Fruit fly (Drosophila melanogaster): ENCODE data around the gene CAH8.

The CAH8 gene

DNA sequence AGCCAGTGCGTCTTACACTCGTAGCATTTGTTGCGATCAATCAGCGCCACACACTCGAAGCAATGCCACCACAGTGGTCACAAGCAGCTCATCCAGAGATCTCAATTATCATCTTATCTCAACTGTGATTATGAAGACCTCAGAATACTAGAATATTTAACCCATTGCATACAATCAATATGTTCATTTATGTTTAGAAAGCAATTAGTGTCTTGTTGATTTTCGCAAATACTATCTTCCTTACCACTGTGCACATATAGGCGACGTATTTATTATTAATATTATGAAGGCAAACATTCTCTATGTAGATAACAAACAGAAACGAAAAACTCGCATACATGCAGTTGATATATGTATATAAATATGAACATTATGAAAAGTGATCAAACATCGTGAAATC, 30.7 kb downstream of the CAH8 start (continued):
- TF ChIP-seq salr (GFP tag; optimal IDR thresholded peaks at IDR 0.05) (peak; percentile 69 to 74), CG6163 (GFP tag; IDR thresholded peaks at IDR 0.05) (peak; percentile 87), CG6276 (GFP tag; optimal IDR thresholded peaks at IDR 0.05) (peak; percentile 82), Ets21C (GFP tag; optimal IDR thresholded peaks at IDR 0.05) (peak; percentile 53), Blimp-1 (GFP tag; optimal IDR thresholded peaks at IDR 0.05) (no peak), pdm3 (GFP tag; optimal IDR thresholded peaks at IDR 0.05) (peak; percentile 90), spab (GFP tag; optimal IDR thresholded peaks at IDR 0.05) (peak; percentile 78), Smox (GFP tag; optimal IDR thresholded peaks at IDR 0.05) (peak; percentile 81), lz (GFP tag; optimal IDR thresholded peaks at IDR 0.05) (peak; percentile 62), Met (GFP tag; optimal IDR thresholded peaks at IDR 0.05) (peak; percentile 77), Hr38 (GFP tag; optimal IDR thresholded peaks at IDR 0.05) (no peak), Hr4 (GFP tag; optimal IDR thresholded peaks at IDR 0.05) (peak; percentile 89), Ets96B (tag; optimal IDR thresholded peaks at IDR 0.05) (peak; percentile 84), CG6854 (GFP tag; optimal IDR thresholded peaks at IDR 0.05) (no peak), CG32006 (GFP tag; optimal IDR thresholded peaks at IDR 0.05) (peak; percentile 84), Hr39 (GFP tag; optimal IDR thresholded peaks at IDR 0.05) (peak; percentile 80), CG3032 (tag; optimal IDR thresholded peaks at IDR 0.05) (peak; percentile 71), cyc (GFP tag; optimal IDR thresholded peaks at IDR 0.05) (peak; percentile 64), OdsH (GFP tag; optimal IDR thresholded peaks at IDR 0.05) (peak; percentile 88), acj6 (GFP tag; optimal IDR thresholded peaks at IDR 0.05) (peak; percentile 86), dsx (GFP tag; optimal IDR thresholded peaks at IDR 0.05; ENCODE audit: poor library complexity, severe bottlenecking) (peak; percentile 76), CG6792 (GFP tag; optimal IDR thresholded peaks at IDR 0.05) (peak; percentile 79), CG15336 (GFP tag; IDR thresholded peaks at IDR 0.05) (peak; percentile 88)

DNA sequence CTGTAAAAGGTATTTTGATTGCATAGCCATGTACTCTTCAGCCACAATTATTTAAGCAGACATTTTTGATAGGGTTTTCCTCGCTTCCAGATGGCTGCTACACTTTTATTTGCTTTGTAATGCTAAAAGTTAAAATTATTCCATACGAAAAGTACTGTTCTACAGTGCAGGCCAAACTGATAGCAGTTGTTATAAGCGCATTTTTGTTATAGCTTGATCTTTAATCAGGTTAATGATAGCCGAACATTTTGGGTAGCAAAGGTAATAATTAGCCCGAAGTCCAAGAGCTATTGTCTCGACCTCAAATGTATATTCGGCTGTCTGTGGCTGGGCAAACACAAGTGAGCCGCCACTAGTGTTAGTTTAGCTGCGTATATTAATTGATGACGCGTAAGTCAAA, 31.6 kb downstream of the CAH8 start:
- TF ChIP-seq CG10669 (GFP tag; optimal IDR thresholded peaks at IDR 0.05): no peak
- TF ChIP-seq fkh (GFP tag; optimal IDR thresholded peaks at IDR 0.05): peak; percentile 43

- TF ChIP-seq CG6854 (GFP tag; optimal IDR thresholded peaks at IDR 0.05) (peak; percentile 68), CG3919 (GFP tag; optimal IDR thresholded peaks at IDR 0.05) (peak; percentile 1), Ets21C (GFP tag; optimal IDR thresholded peaks at IDR 0.05) (no peak), CG15336 (GFP tag; IDR thresholded peaks at IDR 0.05) (no peak), CG9139 (GFP tag; optimal IDR thresholded peaks at IDR 0.05) (no peak), eg (GFP tag; IDR thresholded peaks at IDR 0.05) (no peak), Eip78C (GFP tag) (peak; percentile 57), Met (GFP tag; optimal IDR thresholded peaks at IDR 0.05) (peak; percentile 51), CG8632 (GFP tag; optimal IDR thresholded peaks at IDR 0.05) (no peak), svp (GFP tag) (peak; percentile 44), dac (GFP tag; optimal IDR thresholded peaks at IDR 0.05) (no peak), CG1621 (tag; optimal IDR thresholded peaks at IDR 0.05) (peak; percentile 62), Eip75B (GFP tag; optimal IDR thresholded peaks at IDR 0.05) (peak; percentile 73), Hr39 (GFP tag; optimal IDR thresholded peaks at IDR 0.05) (peak; percentile 17), spab (GFP tag; optimal IDR thresholded peaks at IDR 0.05) (no peak), Hr38 (GFP tag; optimal IDR thresholded peaks at IDR 0.05) (no peak), esn (GFP tag; optimal IDR thresholded peaks at IDR 0.05) (no peak), fd59A (GFP tag; optimal IDR thresholded peaks at IDR 0.05) (no peak), Smox (GFP tag; optimal IDR thresholded peaks at IDR 0.05) (no peak), cyc (GFP tag; optimal IDR thresholded peaks at IDR 0.05) (peak; percentile 1), ss (GFP tag; optimal IDR thresholded peaks at IDR 0.05) (peak; percentile 44 to 60), CG6808 (GFP tag; optimal IDR thresholded peaks at IDR 0.05) (peak; percentile 58), CG31627 (GFP tag; optimal IDR thresholded peaks at IDR 0.05) (peak; percentile 2), vri (GFP tag; optimal IDR thresholded peaks at IDR 0.05) (peak; percentile 75), Sox15 (GFP tag; optimal IDR thresholded peaks at IDR 0.05) (no peak), CG32006 (GFP tag; optimal IDR thresholded peaks at IDR 0.05) (no peak), Sox14 (GFP tag; optimal IDR thresholded peaks at IDR 0.05) (peak; percentile 71), pdm3 (GFP tag; optimal IDR thresholded peaks at IDR 0.05) (no peak), CG4318 (GFP tag; optimal IDR thresholded peaks at IDR 0.05) (no peak), CG6276 (GFP tag; optimal IDR thresholded peaks at IDR 0.05) (peak; percentile 41), Blimp-1 (GFP tag; optimal IDR thresholded peaks at IDR 0.05) (peak; percentile 96)
These were observed 32.8 kb downstream of the CAH8 start, which contains the start of gene Sar1 for dm6 chr3R:22356464-22357410. Gene Sar1, plus strand, starts transcription at chr3R:22356685.

Data from whole organism, prepupa.